Worm (Caenorhabditis elegans): ENCODE measurements around the gene kmo-2.

DNA sequence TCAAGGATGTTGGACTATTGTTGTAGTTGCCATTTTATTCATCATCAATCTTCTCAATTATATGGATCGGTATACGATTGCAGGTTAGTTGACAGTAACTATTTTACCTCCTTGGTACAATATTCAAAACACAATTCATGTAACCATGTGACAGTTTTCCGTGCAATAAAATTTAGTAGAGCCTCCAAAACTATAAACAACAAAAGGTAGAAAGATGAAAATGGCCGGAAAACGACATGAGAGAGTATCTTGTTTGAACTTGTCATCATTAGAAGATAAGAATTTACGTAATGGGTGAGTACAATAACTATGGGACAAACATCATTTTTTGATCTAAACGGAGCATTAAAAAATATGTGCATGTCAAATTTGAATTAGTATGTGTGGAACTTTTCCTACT lies 46.8 kb upstream of the kmo-2 start:
- TF ChIP-seq F13C5.2 (tag; optimal IDR thresholded peaks at IDR 0.05) (no peak), ceh-13 (GFP tag; optimal IDR thresholded peaks at IDR 0.05) (no peak), B0310.2 (tag; optimal IDR thresholded peaks at IDR 0.05) (no peak), tbx-37 (GFP tag; conservative IDR thresholded peaks at IDR 0.05) (no peak), hmbx-1 (tag; optimal IDR thresholded peaks at IDR 0.05) (no peak), flt-1 (GFP tag; IDR thresholded peaks at IDR 0.05) (no peak), ama-1 (optimal IDR thresholded peaks at IDR 0.05) (no peak), tbx-11 (GFP tag; IDR thresholded peaks at IDR 0.05) (no peak), hmg-4 (GFP tag; optimal IDR thresholded peaks at IDR 0.05) (no peak), ets-7 (tag; optimal IDR thresholded peaks at IDR 0.05) (no peak), pes-1 (GFP tag; IDR thresholded peaks at IDR 0.05) (no peak)

Data from whole organism, early embryonic.